Fruit fly (Drosophila melanogaster) whole organism, adult: ENCODE results near the gene CG12123.

Experiments used
- CG12768 ChIP-seq: fragments of 200-800 bp; sonication (Bioruptor generic); optimal IDR thresholded peaks from 2 replicates; lab custom pipeline; 2017; ENCODE audit warnings: missing biosample characterization, missing genetic modification characterization, mild to moderate bottlenecking, moderate library complexity, missing genetic modification reagents
- CG5204 ChIP-seq: fragments of 200-800 bp; sonication (Bioruptor generic); optimal IDR thresholded peaks from 2 replicates; lab custom pipeline; 2016; ENCODE audit warnings: missing biosample characterization, missing genetic modification characterization
- Crg-1 ChIP-seq: fragments of 200-800 bp; sonication (Bioruptor generic); optimal IDR thresholded peaks from 2 replicates; lab custom pipeline; 2016; ENCODE audit warnings: missing biosample characterization, missing genetic modification characterization
- bab1 ChIP-seq: fragments of 200-800 bp; sonication (Bioruptor generic); optimal IDR thresholded peaks from 3 replicates; lab custom pipeline; 2019; ENCODE audit warnings: missing biosample characterization, mild to moderate bottlenecking, missing genetic modification characterization, moderate library complexity
- kay ChIP-seq: fragments of 200-800 bp; sonication (Bioruptor generic); peaks from one replicate; lab custom pipeline; 2016; ENCODE audit warnings: missing biosample characterization, missing genetic modification characterization, borderline replicate concordance
- ovo ChIP-seq: fragments of 200-800 bp; sonication (Bioruptor generic); optimal IDR thresholded peaks from 2 replicates; lab custom pipeline; 2016; ENCODE audit warnings: missing biosample characterization, missing genetic modification characterization
- tj ChIP-seq: fragments of 200-800 bp; sonication (Bioruptor generic); optimal IDR thresholded peaks from 3 replicates; lab custom pipeline; 2017; ENCODE audit warnings: missing biosample characterization, mild to moderate bottlenecking, missing genetic modification characterization, moderate library complexity

dm6 chrX:8459452-8460040 lies 17.4 kb upstream of the CG12123 start:
- TF ChIP-seq Crg-1 (no peak), bab1 (GFP tag; lab: Kevin White, UChicago) (no peak), tj (GFP tag; lab: Kevin White, UChicago) (no peak), ovo (GFP tag; lab: Kevin White, UChicago) (no peak), CG5204 (no peak), kay (no peak), CG12768 (no peak)
